Fruit fly (Drosophila melanogaster) whole organism, prepupa: ENCODE results near the gene CG42371.

Source experiments
- CG10631 ChIP-seq: fragments of 200-800 bp; sonication (Bioruptor generic); optimal IDR thresholded peaks from 2 replicates; lab custom pipeline; 2016; ENCODE audit warnings: missing biosample characterization, missing genetic modification characterization
- CG11762 ChIP-seq: fragments of 200-800 bp; sonication (Bioruptor generic); optimal IDR thresholded peaks from 3 replicates; lab custom pipeline; 2016; ENCODE audit warnings: missing biosample characterization, missing genetic modification characterization; ENCODE audit not compliant: insufficient read depth
- CG11902 ChIP-seq: fragments of 200-800 bp; sonication (Bioruptor generic); optimal IDR thresholded peaks from 3 replicates; lab custom pipeline; 2016; ENCODE audit warnings: missing biosample characterization, missing genetic modification characterization
- CG1621 ChIP-seq: fragments of 200-800 bp; sonication (Bioruptor generic); optimal IDR thresholded peaks from 3 replicates; lab custom pipeline; 2018; ENCODE audit warnings: missing biosample characterization, mild to moderate bottlenecking, missing genetic modification characterization
- CG16779 ChIP-seq: fragments of 200-800 bp; sonication (Bioruptor generic); optimal IDR thresholded peaks from 3 replicates; lab custom pipeline; 2017; ENCODE audit warnings: missing biosample characterization, mild to moderate bottlenecking, missing genetic modification characterization
- CG3032 ChIP-seq: fragments of 200-800 bp; optimal IDR thresholded peaks from 2 replicates; lab custom pipeline; 2019; ENCODE audit warnings: missing biosample characterization, mild to moderate bottlenecking, missing genetic modification characterization, moderate library complexity
- CG34406 ChIP-seq: fragments of 200-800 bp; sonication (Bioruptor generic); optimal IDR thresholded peaks from 3 replicates; lab custom pipeline; 2016; ENCODE audit warnings: missing biosample characterization, missing genetic modification characterization
- CG3919 ChIP-seq: fragments of 200-800 bp; sonication (Bioruptor generic); optimal IDR thresholded peaks from 3 replicates; lab custom pipeline; 2016; ENCODE audit warnings: missing biosample characterization, missing genetic modification characterization
- CG4318 ChIP-seq: fragments of 200-800 bp; sonication (Bioruptor generic); optimal IDR thresholded peaks from 3 replicates; lab custom pipeline; 2017; ENCODE audit warnings: missing biosample characterization, mild to moderate bottlenecking, missing genetic modification characterization
- CG6276 ChIP-seq: fragments of 200-800 bp; sonication (Bioruptor generic); optimal IDR thresholded peaks from 2 replicates; lab custom pipeline; 2017; ENCODE audit warnings: missing biosample characterization, mild to moderate bottlenecking, missing genetic modification characterization
- CG6792 ChIP-seq: fragments of 200-800 bp; sonication (Bioruptor generic); optimal IDR thresholded peaks from 3 replicates; lab custom pipeline; 2016; ENCODE audit warnings: missing biosample characterization, missing genetic modification characterization
- CG6808 ChIP-seq: fragments of 200-800 bp; sonication (Bioruptor generic); optimal IDR thresholded peaks from 3 replicates; lab custom pipeline; 2017; ENCODE audit warnings: missing biosample characterization, missing genetic modification characterization, mild to moderate bottlenecking, moderate library complexity, missing genetic modification reagents
- CG8319 ChIP-seq: fragments of 200-800 bp; sonication (Bioruptor generic); optimal IDR thresholded peaks from 3 replicates; lab custom pipeline; 2016; ENCODE audit warnings: missing biosample characterization, missing genetic modification characterization
- Eip75B ChIP-seq: fragments of 200-800 bp; sonication (Bioruptor generic); optimal IDR thresholded peaks from 3 replicates; lab custom pipeline; 2016; ENCODE audit warnings: missing biosample characterization, missing genetic modification characterization
- Eip78C ChIP-seq: fragments of 200-800 bp; sonication (Bioruptor generic); peaks from one replicate; lab custom pipeline; 2016; ENCODE audit warnings: missing biosample characterization, missing genetic modification characterization
- Eip93F ChIP-seq: fragments of 200-800 bp; sonication (Bioruptor generic); optimal IDR thresholded peaks from 2 replicates; lab custom pipeline; 2016; ENCODE audit warnings: missing biosample characterization, mild to moderate bottlenecking, missing genetic modification characterization
- Ets96B ChIP-seq: fragments of 200-800 bp; optimal IDR thresholded peaks from 2 replicates; lab custom pipeline; 2019; ENCODE audit warnings: missing biosample characterization, mild to moderate bottlenecking, missing genetic modification characterization, moderate library complexity
- Gug ChIP-seq: fragments of 200-800 bp; sonication (Bioruptor generic); IDR thresholded peaks from 2 replicates; pipeline ENCODE4 v1.3.6; 2022; ENCODE audit warnings: missing biosample characterization, missing genetic modification characterization
- Hr38 ChIP-seq: sonication (Bioruptor generic); optimal IDR thresholded peaks from 2 replicates; lab custom pipeline; 2016; ENCODE audit warnings: missing biosample characterization, missing genetic modification characterization
- Hr4 ChIP-seq: fragments of 200-800 bp; sonication (Bioruptor generic); optimal IDR thresholded peaks from 3 replicates; lab custom pipeline; 2016; ENCODE audit warnings: missing biosample characterization, missing genetic modification characterization
- Lpt ChIP-seq: fragments of 200-800 bp; sonication (Bioruptor generic); optimal IDR thresholded peaks from 3 replicates; lab custom pipeline; 2016; ENCODE audit warnings: missing biosample characterization, missing genetic modification characterization
- Met ChIP-seq: fragments of 200-800 bp; sonication (Bioruptor generic); optimal IDR thresholded peaks from 3 replicates; lab custom pipeline; 2016; ENCODE audit warnings: missing biosample characterization, missing genetic modification characterization
- OdsH ChIP-seq: fragments of 200-800 bp; sonication (Bioruptor generic); optimal IDR thresholded peaks from 3 replicates; lab custom pipeline; 2016; ENCODE audit warnings: missing biosample characterization, missing genetic modification characterization
- Smox ChIP-seq: fragments of 200-800 bp; sonication (Bioruptor generic); optimal IDR thresholded peaks from 3 replicates; lab custom pipeline; 2016; ENCODE audit warnings: missing biosample characterization, missing genetic modification characterization
- Sox102F ChIP-seq: fragments of 200-800 bp; sonication (Bioruptor generic); optimal IDR thresholded peaks from 2 replicates; lab custom pipeline; 2016; ENCODE audit warnings: missing biosample characterization, mild to moderate bottlenecking, missing genetic modification characterization
- Sox14 ChIP-seq: fragments of 200-800 bp; sonication (Bioruptor generic); optimal IDR thresholded peaks from 3 replicates; lab custom pipeline; 2016; ENCODE audit warnings: missing biosample characterization, missing genetic modification characterization
- Sox15 ChIP-seq: fragments of 200-800 bp; sonication (Bioruptor generic); optimal IDR thresholded peaks from 3 replicates; lab custom pipeline; 2016; ENCODE audit warnings: missing biosample characterization, missing genetic modification characterization
- cyc ChIP-seq: fragments of 200-800 bp; sonication (Bioruptor generic); optimal IDR thresholded peaks from 3 replicates; lab custom pipeline; 2016; ENCODE audit warnings: missing biosample characterization, missing genetic modification characterization
- dac ChIP-seq: fragments of 200-800 bp; sonication (Bioruptor generic); optimal IDR thresholded peaks from 2 replicates; lab custom pipeline; 2017; ENCODE audit warnings: missing biosample characterization, mild to moderate bottlenecking, missing genetic modification characterization
- dsx ChIP-seq: fragments of 200-800 bp; optimal IDR thresholded peaks from 3 replicates; lab custom pipeline; 2019; ENCODE audit warnings: missing biosample characterization, mild to moderate bottlenecking, missing genetic modification characterization, moderate library complexity; ENCODE audit not compliant: poor library complexity, severe bottlenecking
- eg ChIP-seq: fragments of 200-800 bp; sonication (Bioruptor generic); IDR thresholded peaks from 3 replicates; pipeline ENCODE4 v1.3.6; 2022; ENCODE audit warnings: missing biosample characterization, missing genetic modification characterization
- esn ChIP-seq: fragments of 200-800 bp; sonication (Bioruptor generic); optimal IDR thresholded peaks from 2 replicates; lab custom pipeline; 2016; ENCODE audit warnings: missing biosample characterization, mild to moderate bottlenecking, missing genetic modification characterization, moderate library complexity
- fd85E ChIP-seq: fragments of 200-800 bp; sonication (Bioruptor generic); optimal IDR thresholded peaks from 3 replicates; lab custom pipeline; 2016; ENCODE audit warnings: missing biosample characterization, missing genetic modification characterization
- fkh ChIP-seq: fragments of 200-800 bp; sonication (Bioruptor generic); optimal IDR thresholded peaks from 3 replicates; lab custom pipeline; 2017; ENCODE audit warnings: missing biosample characterization, mild to moderate bottlenecking, missing genetic modification characterization, moderate library complexity
- lz ChIP-seq: fragments of 200-800 bp; sonication (Bioruptor generic); optimal IDR thresholded peaks from 3 replicates; lab custom pipeline; 2016; ENCODE audit warnings: missing biosample characterization, missing genetic modification characterization
- net ChIP-seq: fragments of 200-800 bp; sonication (Bioruptor generic); optimal IDR thresholded peaks from 3 replicates; lab custom pipeline; 2016; ENCODE audit warnings: missing biosample characterization, missing genetic modification characterization
- pdm3 ChIP-seq: fragments of 200-800 bp; sonication (Bioruptor generic); optimal IDR thresholded peaks from 3 replicates; lab custom pipeline; 2016; ENCODE audit warnings: missing biosample characterization, missing genetic modification characterization
- salr ChIP-seq, 2 experiments: fragments of 200-800 bp; sonication (Bioruptor generic); optimal IDR thresholded peaks; 3 replicates each; lab custom pipeline; 2016 to 2018; ENCODE audit warnings: missing biosample characterization in 2 of 2, missing genetic modification characterization in 2 of 2, mild to moderate bottlenecking in 1 of 2
- topi ChIP-seq: fragments of 200-800 bp; sonication (Bioruptor generic); optimal IDR thresholded peaks from 3 replicates; lab custom pipeline; 2016; ENCODE audit warnings: missing biosample characterization, missing genetic modification characterization
- vri ChIP-seq: fragments of 200-800 bp; sonication (Bioruptor generic); optimal IDR thresholded peaks from 3 replicates; lab custom pipeline; 2016; ENCODE audit warnings: missing biosample characterization, mild to moderate bottlenecking, missing genetic modification characterization

The CG42371 gene

DNA sequence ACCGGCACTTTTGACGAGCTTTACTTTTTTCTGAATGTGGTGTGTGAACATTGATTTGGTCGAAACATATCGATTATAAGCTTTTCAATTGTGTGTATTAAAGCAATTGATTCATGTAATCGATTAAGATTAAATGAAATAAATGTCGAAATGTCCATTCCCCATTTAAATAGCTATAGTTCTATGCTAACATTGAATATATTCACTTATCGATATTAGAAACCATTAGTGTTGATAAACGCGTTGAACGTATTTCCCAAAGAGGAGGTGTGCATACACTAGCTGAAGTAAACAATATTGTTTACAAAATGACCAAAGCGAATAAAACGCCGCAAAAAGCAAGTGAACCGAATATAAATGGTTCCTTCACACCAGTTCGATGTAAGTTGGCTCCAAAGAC lies 3.0 kb downstream of the CG42371 start, which contains the start of the genes Uch and CG34174 (continued):
- TF ChIP-seq OdsH, result no peak
- peak; percentile 96 for TF ChIP-seq fkh (GFP tag; lab: Kevin White, UChicago)
- TF ChIP-seq CG4318, result no peak
- TF ChIP-seq CG11762 (GFP tag; lab: Kevin White, UChicago), result no peak
- TF ChIP-seq fd85E (GFP tag; lab: Kevin White, UChicago), result no peak
- TF ChIP-seq lz, result peak; percentile 40
- TF ChIP-seq Hr38, result no peak
- TF ChIP-seq salr (GFP tag; optimal IDR thresholded peaks at IDR 0.05; lab: Kevin White, UChicago), result no peak

DNA sequence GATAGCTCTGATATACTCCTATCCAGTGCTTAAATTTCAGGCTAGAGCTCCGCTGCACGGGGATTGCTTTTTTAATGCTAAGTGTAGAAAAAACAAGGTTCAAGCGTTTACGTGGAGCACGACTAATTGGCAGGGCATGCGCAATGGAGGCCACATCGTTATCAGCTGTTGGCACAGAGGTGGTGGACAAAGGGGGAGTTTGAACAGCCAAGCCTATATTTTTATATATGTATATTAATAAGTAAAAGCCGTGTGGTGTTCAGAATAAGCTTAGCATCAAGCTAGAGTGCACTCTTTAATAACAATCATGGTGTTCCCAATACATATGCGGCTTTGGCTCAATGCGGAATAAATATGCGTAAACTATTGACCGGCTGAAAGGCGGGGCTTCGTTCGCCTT lies 4.6 kb downstream of the CG42371 start, which contains the start of gene CG15385:
Gene CG15385 (minus strand): TSS at position 94 of the 400 bp plus-strand sequence.
- TF ChIP-seq Eip78C (peak; percentile 58), CG1621 (no peak)
- TF ChIP-seq, all 60 proteins: peak for 1

- TF ChIP-seq Met (GFP tag; lab: Kevin White, UChicago) (no peak), CG4318 (no peak), esn (GFP tag; lab: Kevin White, UChicago) (no peak), CG6808 (GFP tag; lab: Kevin White, UChicago) (no peak), OdsH (no peak), Sox102F (GFP tag; lab: Kevin White, UChicago) (no peak), Smox (GFP tag; lab: Kevin White, UChicago) (no peak)
Measured at dm6 chr2L:2209002-2209401, 8.0 kb downstream of the CG42371 start, which contains the start of gene CG33124. Gene CG33124 (minus strand): TSS chr2L:2209102.

- no peak for TF ChIP-seq vri (GFP tag; lab: Kevin White, UChicago)
- TF ChIP-seq Eip75B (GFP tag; lab: Kevin White, UChicago), result no peak
- TF ChIP-seq CG4318, result no peak
- TF ChIP-seq eg (GFP tag; lab: Robert Waterston, UW), result no peak
- TF ChIP-seq CG3032 (tag; lab: Kevin White, UChicago), result no peak
- TF ChIP-seq CG6792, result no peak
- no peak for TF ChIP-seq CG16779 (tag; lab: Kevin White, UChicago)
- no peak for TF ChIP-seq cyc (GFP tag; lab: Kevin White, UChicago)
- TF ChIP-seq fkh (GFP tag; lab: Kevin White, UChicago), result no peak
- TF ChIP-seq Lpt (GFP tag; lab: Kevin White, UChicago), result no peak
- no peak for TF ChIP-seq CG34406 (GFP tag; lab: Kevin White, UChicago)
- TF ChIP-seq CG1621, result no peak
- TF ChIP-seq OdsH, result no peak
Measured at dm6 chr2L:2206066-2206465, 11.0 kb downstream of the CG42371 start, which contains the start of gene CG31668. Gene CG31668 (minus strand): TSS chr2L:2206166.

dm6 chr2L:2202853-2203717 lies 14.0 kb downstream of the CG42371 start:
- TF ChIP-seq dsx (GFP tag; lab: Kevin White, UChicago) (peak; percentile 85), pdm3 (GFP tag; lab: Kevin White, UChicago) (no peak), Lpt (GFP tag; lab: Kevin White, UChicago) (peak; percentile 92), eg (GFP tag; lab: Robert Waterston, UW) (no peak; the same call in 1 of the 3 replicates), CG6276 (GFP tag; lab: Kevin White, UChicago) (peak; percentile 62), Eip93F (no peak), CG3919 (GFP tag; lab: Kevin White, UChicago) (peak; percentile 32), Hr4 (GFP tag; lab: Kevin White, UChicago) (no peak), Sox15 (GFP tag; lab: Kevin White, UChicago) (no peak), CG4318 (no peak), Sox14 (GFP tag; lab: Kevin White, UChicago) (peak; percentile 87), Ets96B (tag; lab: Kevin White, UChicago) (peak; percentile 24), lz (peak; percentile 4), CG6808 (GFP tag; lab: Kevin White, UChicago) (peak; percentile 64), CG34406 (GFP tag; lab: Kevin White, UChicago) (no peak), topi (GFP tag; lab: Kevin White, UChicago) (no peak), dac (GFP tag; lab: Kevin White, UChicago) (peak; percentile 7), Gug (peak; percentile 66; the same call in 1 of the 2 replicates), net (peak; percentile 60), CG16779 (tag; lab: Kevin White, UChicago) (peak; percentile 39), CG8319 (GFP tag; lab: Kevin White, UChicago) (no peak), CG11902 (no peak), salr (GFP tag; optimal IDR thresholded peaks at IDR 0.05; lab: Kevin White, UChicago) (peak; percentile 35 to 37), CG10631 (GFP tag; lab: Kevin White, UChicago) (peak; percentile 7), Eip78C (peak; percentile 90), cyc (GFP tag; lab: Kevin White, UChicago) (no peak)
